Worm (Caenorhabditis elegans): ENCODE results near the gene srx-113.

Gene srx-113

DNA sequence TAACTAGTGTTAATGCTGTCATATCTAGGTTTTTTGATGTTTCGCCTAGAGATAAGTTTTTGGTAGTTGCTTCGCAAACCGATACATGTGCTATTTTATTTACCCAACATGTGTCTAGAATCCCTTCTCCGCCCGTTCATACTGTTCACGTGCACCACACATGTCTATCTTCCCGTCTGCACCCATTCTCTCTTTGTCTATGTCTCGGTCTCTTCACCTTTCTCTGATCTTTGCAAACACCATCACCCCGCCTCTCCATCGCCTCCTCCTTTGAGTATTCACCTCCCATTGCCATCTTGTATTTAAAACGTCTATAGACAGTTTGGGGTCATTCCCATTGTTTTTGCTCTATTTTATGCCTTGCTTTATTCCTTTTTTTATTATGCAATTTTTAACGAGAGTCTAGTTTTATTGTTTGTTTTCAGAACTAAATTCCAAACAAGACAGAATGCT, 5.3 kb upstream of the srx-113 start, which contains the start of gene F56H9.2 (continued):
- TF ChIP-seq cey-2 (tag; optimal IDR thresholded peaks at IDR 0.05; ENCODE audit: borderline replicate concordance, insufficient read depth) (peak; percentile 49), egl-43 (GFP tag; IDR thresholded peaks at IDR 0.05) (no peak), nhr-41 (GFP tag; IDR thresholded peaks at IDR 0.05) (0 out of 2 replicates have a peak, but pooled peaks have one; percentile 18), D1046.2 (GFP tag; IDR thresholded peaks at IDR 0.05) (no peak), saeg-2 (GFP tag; IDR thresholded peaks at IDR 0.05) (peak; percentile 74; the same call in 1 of the 2 replicates), jun-1 (tag; optimal IDR thresholded peaks at IDR 0.05) (peak; percentile 23), lsy-2 (tag; optimal IDR thresholded peaks at IDR 0.05) (peak; percentile 59 to 60), zip-2 (tag; optimal IDR thresholded peaks at IDR 0.05) (no peak), dve-1 (tag; optimal IDR thresholded peaks at IDR 0.05; ENCODE audit: insufficient read depth) (peak; percentile 86), zip-11 (GFP tag; IDR thresholded peaks at IDR 0.05) (no peak), F49E8.2 (tag; optimal IDR thresholded peaks at IDR 0.05; ENCODE audit: borderline replicate concordance) (no peak), sdz-12 (GFP tag; optimal IDR thresholded peaks at IDR 0.05) (no peak), lin-1 (GFP tag; IDR thresholded peaks at IDR 0.05) (peak; percentile 60; the same call in 1 of the 2 replicates), fkh-10 (GFP tag; optimal IDR thresholded peaks at IDR 0.05) (no peak), F37D6.2 (tag; optimal IDR thresholded peaks at IDR 0.05) (no peak), dmd-9 (GFP tag; IDR thresholded peaks at IDR 0.05) (no peak), dmd-6 (GFP tag; IDR thresholded peaks at IDR 0.05) (peak; percentile 98), F10B5.3 (tag; optimal IDR thresholded peaks at IDR 0.05) (no peak), aha-1 (tag) (peak; percentile 97), fos-1 (tag; optimal IDR thresholded peaks at IDR 0.05) (no peak), daf-16 (GFP tag; optimal IDR thresholded peaks at IDR 0.05) (peak; percentile 52 to 55), daf-16 (tag; optimal IDR thresholded peaks at IDR 0.05) (peak; percentile 94), dmd-8 (GFP tag; IDR thresholded peaks at IDR 0.05) (no peak), lin-29 (GFP tag; IDR thresholded peaks at IDR 0.05) (no peak), zag-1 (tag; optimal IDR thresholded peaks at IDR 0.05) (no peak), nhr-11 (tag; optimal IDR thresholded peaks at IDR 0.05) (peak; percentile 28), egl-27 (tag; optimal IDR thresholded peaks at IDR 0.05) (no peak), ceh-28 (tag; optimal IDR thresholded peaks at IDR 0.05) (no peak), tra-1 (GFP tag; IDR thresholded peaks at IDR 0.05) (peak; percentile 80; the same call in 1 of the 2 replicates), dpl-1 (GFP tag; optimal IDR thresholded peaks at IDR 0.05) (peak; percentile 40), T26A8.4 (GFP tag; IDR thresholded peaks at IDR 0.05) (no peak), T20F7.1 (GFP tag; optimal IDR thresholded peaks at IDR 0.05) (peak; percentile 46), nhr-237 (tag; optimal IDR thresholded peaks at IDR 0.05) (no peak), Y75B8A.6 (GFP tag; IDR thresholded peaks at IDR 0.05) (no peak), ztf-7 (tag; optimal IDR thresholded peaks at IDR 0.05) (peak; percentile 50), php-3 (GFP tag; IDR thresholded peaks at IDR 0.05) (peak; percentile 95), ceh-32 (tag; optimal IDR thresholded peaks at IDR 0.05; ENCODE audit: poor library complexity) (no peak), lin-38 (GFP tag; IDR thresholded peaks at IDR 0.05) (no peak), ama-1 (optimal IDR thresholded peaks at IDR 0.05) (peak; percentile 69), Y5F2A.4 (GFP tag; optimal IDR thresholded peaks at IDR 0.05) (no peak), mep-1 (tag; optimal IDR thresholded peaks at IDR 0.05) (peak; percentile 76), lir-3 (tag; optimal IDR thresholded peaks at IDR 0.05) (no peak), aly-2 (tag; optimal IDR thresholded peaks at IDR 0.05) (no peak), unc-62 (GFP tag; optimal IDR thresholded peaks at IDR 0.05 in 1 of 2) (peak in 1 of 2 experiments; percentile 98), unc-62 (tag; optimal IDR thresholded peaks at IDR 0.05) (no peak), ces-1 (GFP tag; optimal IDR thresholded peaks at IDR 0.05) (no peak), nhr-6 (tag; optimal IDR thresholded peaks at IDR 0.05) (peak; percentile 88), unc-39 (tag; optimal IDR thresholded peaks at IDR 0.05) (no peak), nhr-102 (tag; optimal IDR thresholded peaks at IDR 0.05) (peak; percentile 66), duxl-1 (tag; optimal IDR thresholded peaks at IDR 0.05; ENCODE audit: poor library complexity) (no peak), madf-5 (GFP tag; IDR thresholded peaks at IDR 0.05) (no peak), spr-3 (GFP tag; optimal IDR thresholded peaks at IDR 0.05) (no peak), lin-39 (tag; optimal IDR thresholded peaks at IDR 0.05) (no peak)

All from whole organism, L4 larva.